Worm (Caenorhabditis elegans) whole organism, midembryonic: Measurements from ENCODE around the gene C04C11.25.

Experiments used
- T22C8.4 ChIP-seq: fragments of 200-800 bp; sonication (Bioruptor generic); IDR thresholded peaks from 2 replicates; pipeline ENCODE4 v1.3.6; 2022; ENCODE audit warnings: missing genetic modification characterization, missing compliant biosample characterization
- cog-1 ChIP-seq: sonication (generic microtip); optimal IDR thresholded peaks from 2 replicates; lab custom pipeline; 2016; ENCODE audit warnings: missing genetic modification characterization, missing compliant biosample characterization
- flt-1 ChIP-seq: fragments of 200-800 bp; sonication (Bioruptor generic); IDR thresholded peaks from 2 replicates; pipeline ENCODE4 v1.3.6; 2022; ENCODE audit warnings: missing genetic modification characterization, missing compliant biosample characterization
- klf-2 ChIP-seq: fragments of 200-800 bp; sonication (Bioruptor generic); conservative IDR thresholded peaks from 2 replicates; pipeline ENCODE4 v1.3.6; 2022; ENCODE audit warnings: missing genetic modification reagents, missing genetic modification characterization, missing compliant biosample characterization
- med-1 ChIP-seq: sonication (generic microtip); optimal IDR thresholded peaks from 2 replicates; lab custom pipeline; 2017; ENCODE audit warnings: missing genetic modification characterization, mild to moderate bottlenecking, missing compliant biosample characterization, antibody characterized with exemption, missing genetic modification reagents; ENCODE audit not compliant: insufficient read depth
- ref-1 ChIP-seq: fragments of 200-800 bp; sonication (Bioruptor generic); conservative IDR thresholded peaks from 2 replicates; pipeline ENCODE4 v1.3.6; 2022; ENCODE audit warnings: missing genetic modification reagents, missing genetic modification characterization, missing compliant biosample characterization
- tab-1 ChIP-seq: fragments of 200-800 bp; sonication (Bioruptor generic); IDR thresholded peaks from 2 replicates; pipeline ENCODE4 v1.3.6; 2022; ENCODE audit warnings: missing genetic modification characterization, missing compliant biosample characterization
- ztf-23 ChIP-seq: fragments of 200-800 bp; sonication (Bioruptor generic); IDR thresholded peaks from 2 replicates; pipeline ENCODE4 v1.3.6; 2022; ENCODE audit warnings: missing genetic modification reagents, missing genetic modification characterization, missing compliant biosample characterization
- ztf-29 ChIP-seq: fragments of 200-800 bp; sonication (Bioruptor generic); IDR thresholded peaks from 2 replicates; pipeline ENCODE4 v1.3.6; 2022; ENCODE audit warnings: missing genetic modification reagents, missing genetic modification characterization, missing compliant biosample characterization

DNA sequence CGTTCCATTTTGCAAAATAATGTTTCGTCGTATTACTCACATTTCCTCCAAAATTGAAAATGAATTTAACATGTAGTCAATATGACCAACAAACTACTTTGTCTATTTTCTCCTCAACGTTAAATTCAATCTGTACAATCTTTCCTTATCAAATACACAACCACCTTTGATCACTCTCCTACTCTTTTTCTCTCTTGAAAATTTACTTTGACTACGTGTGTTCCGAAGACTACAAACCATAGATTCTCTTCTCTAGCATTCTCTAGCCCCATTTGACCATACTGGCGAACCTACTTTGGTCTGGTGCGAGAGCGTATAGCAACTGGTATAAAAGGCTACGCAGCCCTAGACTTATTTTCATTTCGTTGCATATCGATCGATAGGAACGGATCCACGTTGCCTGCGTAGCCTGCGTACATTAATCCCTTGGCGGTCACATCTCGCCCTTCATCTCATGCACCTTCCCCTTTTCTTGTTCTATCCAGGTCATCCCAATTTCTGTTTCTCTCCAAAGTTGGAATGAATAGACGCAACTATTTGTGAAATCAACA lies 15.0 kb downstream of the C04C11.25 start:
- TF ChIP-seq med-1 (GFP tag; lab: Kevin White, UChicago) (no peak), ztf-23 (GFP tag; lab: Robert Waterston, UW) (no peak), ref-1 (GFP tag; lab: Robert Waterston, UW) (no peak), tab-1 (GFP tag; lab: Robert Waterston, UW) (no peak), T22C8.4 (GFP tag; lab: Robert Waterston, UW) (0 out of 2 replicates have a peak, but pooled peaks have one; percentile 28), flt-1 (no peak), ztf-29 (GFP tag; lab: Robert Waterston, UW) (no peak), klf-2 (GFP tag; lab: Robert Waterston, UW) (0 out of 2 replicates have a peak, but pooled peaks have one; percentile 39), cog-1 (tag; lab: Kevin White, UChicago) (no peak)
